Worm (Caenorhabditis elegans) whole organism, L2 larva: ENCODE results near the gene molo-1.

ENCODE experiments used
- ZK546.5 ChIP-seq: sonication (generic microtip); optimal IDR thresholded peaks from 2 replicates; lab custom pipeline; 2017; ENCODE audit warnings: missing biosample characterization, missing genetic modification characterization
- fos-1 ChIP-seq: fragments of 150-350 bp; optimal IDR thresholded peaks from 2 replicates; lab custom pipeline; 2014; ENCODE audit warnings: missing biosample characterization, missing genetic modification characterization
- lin-11 ChIP-seq: fragments of 150-350 bp; sonication (generic microtip); optimal IDR thresholded peaks from 2 replicates; lab custom pipeline; 2014; ENCODE audit warnings: missing biosample characterization, missing genetic modification characterization, inconsistent platforms, mixed read lengths
- lin-13 ChIP-seq: fragments of 150-350 bp; optimal IDR thresholded peaks from 2 replicates; lab custom pipeline; 2014; ENCODE audit warnings: missing biosample characterization, missing genetic modification reagents, missing genetic modification characterization
- lin-39 ChIP-seq: fragments of 150-350 bp; optimal IDR thresholded peaks from 2 replicates; lab custom pipeline; 2014; ENCODE audit warnings: missing biosample characterization, missing genetic modification reagents, missing genetic modification characterization
- lsy-2 ChIP-seq, 2 experiments: fragments of 150-350 bp in 1 of 2; sonication (generic microtip) in 1 of 2; optimal IDR thresholded peaks; 2 replicates each; lab custom pipeline; 2014 to 2017; ENCODE audit warnings: missing biosample characterization in 2 of 2, missing genetic modification characterization in 2 of 2
- nhr-237 ChIP-seq: fragments of 150-350 bp; optimal IDR thresholded peaks from 2 replicates; lab custom pipeline; 2014; ENCODE audit warnings: missing biosample characterization, missing genetic modification characterization

DNA sequence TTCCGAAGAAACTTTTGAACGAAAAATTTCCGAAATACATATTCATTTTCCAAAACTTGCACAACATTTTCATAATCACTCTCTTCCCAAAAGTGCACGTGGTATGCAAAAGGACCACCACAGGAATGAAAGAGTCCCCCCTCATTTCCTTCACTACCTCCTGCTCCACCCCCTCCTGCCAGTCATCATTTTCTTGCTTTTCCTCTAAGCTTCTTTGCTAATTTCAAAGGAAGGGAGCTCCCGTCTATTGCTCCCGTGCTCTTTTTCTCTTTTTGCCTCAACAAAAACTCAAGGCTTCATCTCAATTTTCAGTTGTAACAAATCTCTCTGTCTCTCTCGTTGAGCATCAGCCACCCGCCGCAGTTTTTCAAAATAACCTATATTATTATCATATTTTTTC is 988 bp upstream of the molo-1 start:
- TF ChIP-seq lsy-2 (tag; optimal IDR thresholded peaks at IDR 0.05; lab: Kevin White, UChicago), result peak in 1 of 2 experiments; percentile 0
- TF ChIP-seq lin-11 (tag; lab: Kevin White, UChicago), result no peak
- TF ChIP-seq ZK546.5 (tag; lab: Kevin White, UChicago), result no peak
- TF ChIP-seq nhr-237 (tag; lab: Kevin White, UChicago), result no peak
- no peak for TF ChIP-seq lin-39 (tag; lab: Kevin White, UChicago)
- TF ChIP-seq fos-1 (tag; lab: Kevin White, UChicago), result no peak
- no peak for TF ChIP-seq lin-13 (GFP tag; lab: Kevin White, UChicago)
